Fruit fly (Drosophila melanogaster) whole organism, prepupa: ENCODE data around the gene TfIIFalpha.

ENCODE experiments used
- CG16779 ChIP-seq: fragments of 200-800 bp; sonication (Bioruptor generic); optimal IDR thresholded peaks from 3 replicates; lab custom pipeline; 2017; ENCODE audit warnings: missing biosample characterization, mild to moderate bottlenecking, missing genetic modification characterization
- CG34406 ChIP-seq: fragments of 200-800 bp; sonication (Bioruptor generic); optimal IDR thresholded peaks from 3 replicates; lab custom pipeline; 2016; ENCODE audit warnings: missing biosample characterization, missing genetic modification characterization
- CG3919 ChIP-seq: fragments of 200-800 bp; sonication (Bioruptor generic); optimal IDR thresholded peaks from 3 replicates; lab custom pipeline; 2016; ENCODE audit warnings: missing biosample characterization, missing genetic modification characterization
- CG4318 ChIP-seq: fragments of 200-800 bp; sonication (Bioruptor generic); optimal IDR thresholded peaks from 3 replicates; lab custom pipeline; 2017; ENCODE audit warnings: missing biosample characterization, mild to moderate bottlenecking, missing genetic modification characterization
- CG6854 ChIP-seq: fragments of 200-800 bp; sonication (Bioruptor generic); optimal IDR thresholded peaks from 2 replicates; lab custom pipeline; 2017; ENCODE audit warnings: missing biosample characterization, mild to moderate bottlenecking, missing genetic modification characterization
- Gug ChIP-seq: fragments of 200-800 bp; sonication (Bioruptor generic); IDR thresholded peaks from 2 replicates; pipeline ENCODE4 v1.3.6; 2022; ENCODE audit warnings: missing biosample characterization, missing genetic modification characterization
- Hr39 ChIP-seq: fragments of 200-800 bp; sonication (Bioruptor generic); optimal IDR thresholded peaks from 2 replicates; lab custom pipeline; 2016; ENCODE audit warnings: missing biosample characterization, missing genetic modification characterization
- OdsH ChIP-seq: fragments of 200-800 bp; sonication (Bioruptor generic); optimal IDR thresholded peaks from 3 replicates; lab custom pipeline; 2016; ENCODE audit warnings: missing biosample characterization, missing genetic modification characterization
- Smox ChIP-seq: fragments of 200-800 bp; sonication (Bioruptor generic); optimal IDR thresholded peaks from 3 replicates; lab custom pipeline; 2016; ENCODE audit warnings: missing biosample characterization, missing genetic modification characterization
- Sox102F ChIP-seq: fragments of 200-800 bp; sonication (Bioruptor generic); optimal IDR thresholded peaks from 2 replicates; lab custom pipeline; 2016; ENCODE audit warnings: missing biosample characterization, mild to moderate bottlenecking, missing genetic modification characterization
- achi ChIP-seq: fragments of 200-800 bp; sonication (Bioruptor generic); optimal IDR thresholded peaks from 3 replicates; lab custom pipeline; 2016; ENCODE audit warnings: missing biosample characterization, missing genetic modification characterization
- eg ChIP-seq: fragments of 200-800 bp; sonication (Bioruptor generic); IDR thresholded peaks from 3 replicates; pipeline ENCODE4 v1.3.6; 2022; ENCODE audit warnings: missing biosample characterization, missing genetic modification characterization
- fd85E ChIP-seq: fragments of 200-800 bp; sonication (Bioruptor generic); optimal IDR thresholded peaks from 3 replicates; lab custom pipeline; 2016; ENCODE audit warnings: missing biosample characterization, missing genetic modification characterization
- ss ChIP-seq, 2 experiments: fragments of 200-800 bp; sonication (Bioruptor generic); optimal IDR thresholded peaks; 2 replicates in 1 of 2; 3 replicates in 1 of 2; lab custom pipeline; 2017 to 2018; ENCODE audit warnings: mild to moderate bottlenecking in 2 of 2, missing biosample characterization in 2 of 2, missing genetic modification characterization in 2 of 2, moderate library complexity in 1 of 2

DNA sequence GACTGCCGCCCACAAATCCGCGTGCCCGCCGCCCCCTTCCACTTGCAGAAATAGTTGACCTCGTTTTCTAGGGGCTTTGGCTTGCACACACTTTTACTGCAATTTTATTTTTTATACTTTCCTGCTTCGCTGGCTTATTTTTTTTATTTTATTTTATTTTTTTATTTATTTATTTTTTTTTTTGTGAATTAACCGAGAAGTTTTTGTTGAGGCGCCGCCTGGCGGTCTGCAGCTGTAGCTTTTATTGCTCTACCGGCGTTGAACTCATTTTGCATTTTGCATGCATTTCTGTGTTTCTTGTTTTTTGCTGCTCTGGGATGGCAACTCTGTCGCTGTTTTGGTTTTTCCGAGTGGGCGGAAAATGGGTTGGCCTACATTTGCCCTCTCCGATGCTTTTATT lies 49.4 kb downstream of the TfIIFalpha start:
- no peak for TF ChIP-seq CG3919 (GFP tag; lab: Kevin White, UChicago)
- peak; percentile 20 for TF ChIP-seq achi (GFP tag; lab: Kevin White, UChicago)
- TF ChIP-seq Smox (GFP tag; lab: Kevin White, UChicago): no peak
- TF ChIP-seq fd85E (GFP tag; lab: Kevin White, UChicago): no peak
- TF ChIP-seq CG34406 (GFP tag; lab: Kevin White, UChicago): no peak
- peak; percentile 83 for TF ChIP-seq eg (GFP tag; lab: Robert Waterston, UW)
- TF ChIP-seq OdsH (GFP tag; lab: Kevin White, UChicago): peak; percentile 16
- no peak for TF ChIP-seq Hr39
- TF ChIP-seq Gug (GFP tag; lab: Robert Waterston, UW): no peak
- TF ChIP-seq CG16779: no peak
- no peak for TF ChIP-seq ss (GFP tag; optimal IDR thresholded peaks at IDR 0.05; lab: Kevin White, UChicago)
- peak; percentile 15 for TF ChIP-seq CG4318 (GFP tag; lab: Kevin White, UChicago)
- TF ChIP-seq Sox102F (GFP tag; lab: Kevin White, UChicago): no peak
- TF ChIP-seq CG6854 (GFP tag; lab: Kevin White, UChicago): no peak
